Fruit fly (Drosophila melanogaster) whole organism, embryonic: ENCODE data around the gene CG5290.

Experiments used
- Bteb2 ChIP-seq: fragments of 200-800 bp; sonication (Bioruptor generic); optimal IDR thresholded peaks from 2 replicates; lab custom pipeline; 2016; ENCODE audit warnings: missing biosample characterization, missing genetic modification characterization
- CG11696 ChIP-seq: fragments of 200-800 bp; sonication (Bioruptor generic); IDR thresholded peaks from 2 replicates; pipeline ENCODE4 v1.3.6; 2022; ENCODE audit warnings: missing biosample characterization, missing genetic modification characterization
- CG12071 ChIP-seq: fragments of 200-800 bp; sonication (Bioruptor generic); optimal IDR thresholded peaks from 3 replicates; lab custom pipeline; 2018; ENCODE audit warnings: missing biosample characterization, mild to moderate bottlenecking, missing genetic modification characterization
- CG12104 ChIP-seq: fragments of 200-800 bp; sonication (Bioruptor generic); optimal IDR thresholded peaks from 3 replicates; lab custom pipeline; 2016; ENCODE audit warnings: missing biosample characterization, missing genetic modification characterization
- CG12155 ChIP-seq: fragments of 200-800 bp; sonication (Bioruptor generic); optimal IDR thresholded peaks from 3 replicates; lab custom pipeline; 2016; ENCODE audit warnings: missing biosample characterization, missing genetic modification characterization
- CG12769 ChIP-seq: fragments of 200-800 bp; sonication (Bioruptor generic); optimal IDR thresholded peaks from 2 replicates; lab custom pipeline; 2019; ENCODE audit warnings: missing biosample characterization, mild to moderate bottlenecking, missing genetic modification characterization, moderate library complexity
- CG1603 ChIP-seq: fragments of 200-800 bp; sonication (Bioruptor generic); optimal IDR thresholded peaks from 2 replicates; lab custom pipeline; 2019; ENCODE audit warnings: missing biosample characterization, mild to moderate bottlenecking, missing genetic modification characterization, moderate library complexity
- CG16813 ChIP-seq: fragments of 200-800 bp; sonication (Bioruptor generic); IDR thresholded peaks from 3 replicates; pipeline ENCODE4 v1.3.6; 2022; ENCODE audit warnings: missing biosample characterization, missing genetic modification characterization; ENCODE audit not compliant: partially characterized antibody
- CG17568 ChIP-seq: fragments of 200-800 bp; sonication (Bioruptor generic); optimal IDR thresholded peaks from 2 replicates; lab custom pipeline; 2018; ENCODE audit warnings: missing biosample characterization, mild to moderate bottlenecking, missing genetic modification characterization, moderate library complexity
- CG17829 ChIP-seq: fragments of 200-800 bp; optimal IDR thresholded peaks from 2 replicates; lab custom pipeline; 2019; ENCODE audit warnings: missing biosample characterization, mild to moderate bottlenecking, missing genetic modification characterization, moderate library complexity
- CG17912 ChIP-seq: fragments of 200-800 bp; sonication (Bioruptor generic); optimal IDR thresholded peaks from 2 replicates; lab custom pipeline; 2018; ENCODE audit warnings: missing biosample characterization, mild to moderate bottlenecking, missing genetic modification characterization
- CG30403 ChIP-seq: fragments of 200-800 bp; sonication (Bioruptor generic); optimal IDR thresholded peaks from 3 replicates; lab custom pipeline; 2016; ENCODE audit warnings: missing biosample characterization, missing genetic modification characterization
- CG33557 ChIP-seq: fragments of 200-800 bp; sonication (Bioruptor generic); optimal IDR thresholded peaks from 2 replicates; lab custom pipeline; 2019; ENCODE audit warnings: missing biosample characterization, mild to moderate bottlenecking, missing genetic modification characterization, moderate library complexity
- CG5180 ChIP-seq: fragments of 200-800 bp; sonication (Bioruptor generic); optimal IDR thresholded peaks from 3 replicates; lab custom pipeline; 2017; ENCODE audit warnings: missing biosample characterization, missing genetic modification characterization, mild to moderate bottlenecking, moderate library complexity, missing genetic modification reagents
- CG7745 ChIP-seq: fragments of 200-800 bp; sonication (Bioruptor generic); optimal IDR thresholded peaks from 2 replicates; lab custom pipeline; 2018; ENCODE audit warnings: missing biosample characterization, mild to moderate bottlenecking, missing genetic modification characterization, moderate library complexity
- CG9215 ChIP-seq: fragments of 200-800 bp; sonication (Bioruptor generic); IDR thresholded peaks from 2 replicates; pipeline ENCODE4 v1.3.6; 2022; ENCODE audit warnings: missing biosample characterization, missing genetic modification characterization
- CG9609 ChIP-seq: fragments of 200-800 bp; sonication (Bioruptor generic); optimal IDR thresholded peaks from 3 replicates; lab custom pipeline; 2016; ENCODE audit warnings: missing biosample characterization, missing genetic modification characterization
- CG9817 ChIP-seq: fragments of 200-800 bp; sonication (Bioruptor generic); optimal IDR thresholded peaks from 2 replicates; lab custom pipeline; 2018; ENCODE audit warnings: missing biosample characterization, mild to moderate bottlenecking, missing genetic modification characterization, moderate library complexity
- CG9876 ChIP-seq: fragments of 200-800 bp; sonication (Bioruptor generic); optimal IDR thresholded peaks from 2 replicates; lab custom pipeline; 2016; ENCODE audit warnings: missing biosample characterization, missing genetic modification characterization
- Camta ChIP-seq: fragments of 200-800 bp; sonication (Bioruptor generic); optimal IDR thresholded peaks from 2 replicates; lab custom pipeline; 2016; ENCODE audit warnings: missing biosample characterization, missing genetic modification characterization
- Dip3 ChIP-seq: fragments of 200-800 bp; sonication (Bioruptor generic); optimal IDR thresholded peaks from 3 replicates; lab custom pipeline; 2016; ENCODE audit warnings: missing biosample characterization, missing genetic modification characterization
- Elba2 ChIP-seq: fragments of 200-800 bp; sonication (Bioruptor generic); optimal IDR thresholded peaks from 3 replicates; lab custom pipeline; 2016; ENCODE audit warnings: missing biosample characterization, missing genetic modification characterization
- GATAe ChIP-seq: fragments of 200-800 bp; sonication (Bioruptor generic); conservative IDR thresholded peaks from 2 replicates; pipeline ENCODE4 v1.3.6; 2022; ENCODE audit warnings: missing biosample characterization, missing genetic modification characterization
- Gsc ChIP-seq: fragments of 200-800 bp; sonication (Bioruptor generic); IDR thresholded peaks from 2 replicates; pipeline ENCODE4 v1.3.6; 2022; ENCODE audit warnings: missing biosample characterization, missing genetic modification characterization
- HLH4C ChIP-seq: fragments of 200-800 bp; sonication (Bioruptor generic); IDR thresholded peaks from 3 replicates; pipeline ENCODE4 v1.3.6; 2022; ENCODE audit warnings: missing biosample characterization, missing genetic modification characterization; ENCODE audit not compliant: partially characterized antibody
- Hmr ChIP-seq: fragments of 200-800 bp; sonication (Bioruptor generic); optimal IDR thresholded peaks from 3 replicates; lab custom pipeline; 2017; ENCODE audit warnings: mild to moderate bottlenecking, missing biosample characterization, missing genetic modification reagents, missing genetic modification characterization
- Jarid2 ChIP-seq: fragments of 200-800 bp; sonication (Bioruptor generic); optimal IDR thresholded peaks from 3 replicates; lab custom pipeline; 2017; ENCODE audit warnings: mild to moderate bottlenecking, missing biosample characterization, missing genetic modification reagents, missing genetic modification characterization
- Six4 ChIP-seq: fragments of 200-800 bp; sonication (Bioruptor generic); optimal IDR thresholded peaks from 2 replicates; lab custom pipeline; 2016; ENCODE audit warnings: missing biosample characterization, missing genetic modification characterization
- Tbp ChIP-seq: fragments of >200 bp; optimal IDR thresholded peaks from 2 replicates; lab custom pipeline; 2018; ENCODE audit warnings: missing biosample characterization, missing genetic modification characterization
- Trl ChIP-seq, 3 experiments: fragments of >200 bp in 2 of 3; fragments of 200-800 bp in 1 of 3; sonication (Bioruptor generic) in 1 of 3; optimal IDR thresholded peaks; 2 replicates in 1 of 3; 3 replicates in 2 of 3; lab custom pipeline; 2016 to 2017; ENCODE audit warnings: missing biosample characterization in 1 of 3, missing genetic modification characterization in 1 of 3
- bcd ChIP-seq: fragments of 200-800 bp; sonication (Bioruptor generic); optimal IDR thresholded peaks from 2 replicates; lab custom pipeline; 2017; ENCODE audit warnings: missing biosample characterization, mild to moderate bottlenecking, missing genetic modification characterization
- br ChIP-seq: fragments of >200 bp; optimal IDR thresholded peaks from 2 replicates; lab custom pipeline; 2017
- bsh ChIP-seq, 2 experiments: fragments of 200-800 bp; sonication (Bioruptor generic); optimal IDR thresholded peaks; 2 replicates each; lab custom pipeline; 2017 to 2018; ENCODE audit warnings: mild to moderate bottlenecking in 2 of 2, missing biosample characterization in 2 of 2, missing genetic modification characterization in 2 of 2, moderate library complexity in 1 of 2
- cato ChIP-seq: fragments of 200-800 bp; sonication (Bioruptor generic); optimal IDR thresholded peaks from 2 replicates; lab custom pipeline; 2016; ENCODE audit warnings: missing biosample characterization, missing genetic modification characterization, borderline replicate concordance
- caup ChIP-seq: fragments of 200-800 bp; sonication (Bioruptor generic); optimal IDR thresholded peaks from 3 replicates; lab custom pipeline; 2017; ENCODE audit warnings: missing biosample characterization, mild to moderate bottlenecking, missing genetic modification characterization, moderate library complexity; ENCODE audit not compliant: severe bottlenecking
- dysf ChIP-seq: fragments of 200-800 bp; sonication (Bioruptor generic); IDR thresholded peaks from 3 replicates; pipeline ENCODE4 v1.3.6; 2022; ENCODE audit warnings: missing biosample characterization, missing genetic modification characterization
- h ChIP-seq: fragments of >200 bp; optimal IDR thresholded peaks from 2 replicates; lab custom pipeline; 2017
- knrl ChIP-seq: fragments of 200-800 bp; sonication (Bioruptor generic); IDR thresholded peaks from 3 replicates; pipeline ENCODE4 v1.3.6; 2022; ENCODE audit warnings: missing biosample characterization, missing genetic modification characterization; ENCODE audit not compliant: partially characterized antibody
- mld ChIP-seq: fragments of 200-800 bp; sonication (Bioruptor generic); IDR thresholded peaks from 3 replicates; pipeline ENCODE4 v1.3.6; 2022; ENCODE audit warnings: missing biosample characterization, missing genetic modification characterization; ENCODE audit not compliant: partially characterized antibody
- nerfin-2 ChIP-seq: fragments of 200-800 bp; sonication (Bioruptor generic); IDR thresholded peaks from 2 replicates; pipeline ENCODE4 v1.3.6; 2022; ENCODE audit warnings: missing biosample characterization, missing genetic modification characterization; ENCODE audit not compliant: partially characterized antibody
- odd ChIP-seq: fragments of 200-800 bp; sonication (Bioruptor generic); optimal IDR thresholded peaks from 2 replicates; lab custom pipeline; 2017; ENCODE audit warnings: missing biosample characterization, mild to moderate bottlenecking, missing genetic modification characterization
- org-1 ChIP-seq: fragments of 200-800 bp; sonication (Bioruptor generic); optimal IDR thresholded peaks from 2 replicates; lab custom pipeline; 2017; ENCODE audit warnings: missing biosample characterization, missing genetic modification characterization
- otp ChIP-seq: fragments of 200-800 bp; sonication (Bioruptor generic); IDR thresholded peaks from 3 replicates; pipeline ENCODE4, ENCODE4 v1.3.6; 2022; ENCODE audit warnings: missing biosample characterization, missing genetic modification characterization
- repo ChIP-seq: fragments of 200-800 bp; sonication (Bioruptor generic); optimal IDR thresholded peaks from 2 replicates; lab custom pipeline; 2016; ENCODE audit warnings: missing biosample characterization, missing genetic modification characterization
- scrt ChIP-seq: fragments of 200-800 bp; sonication (Bioruptor generic); optimal IDR thresholded peaks from 2 replicates; lab custom pipeline; 2018; ENCODE audit warnings: missing biosample characterization, mild to moderate bottlenecking, missing genetic modification characterization, moderate library complexity
- slou ChIP-seq: fragments of 200-800 bp; sonication (Bioruptor generic); optimal IDR thresholded peaks from 3 replicates; lab custom pipeline; 2016; ENCODE audit warnings: missing biosample characterization, missing genetic modification characterization
- sna ChIP-seq: fragments of 200-800 bp; sonication (Bioruptor generic); IDR thresholded peaks from 2 replicates; pipeline ENCODE4 v1.3.6; 2022; ENCODE audit warnings: missing biosample characterization, missing genetic modification characterization; ENCODE audit not compliant: partially characterized antibody
- tap ChIP-seq: fragments of 200-800 bp; optimal IDR thresholded peaks from 3 replicates; lab custom pipeline; 2019; ENCODE audit warnings: missing biosample characterization, mild to moderate bottlenecking, missing genetic modification characterization, moderate library complexity
- tx ChIP-seq: fragments of 200-800 bp; sonication (Bioruptor generic); optimal IDR thresholded peaks from 2 replicates; lab custom pipeline; 2016; ENCODE audit warnings: missing biosample characterization, missing genetic modification characterization
- usp ChIP-seq: fragments of >200 bp; optimal IDR thresholded peaks from 2 replicates; lab custom pipeline; 2017; ENCODE audit warnings: missing biosample characterization, missing genetic modification characterization
- wdn ChIP-seq: fragments of 200-800 bp; sonication (Bioruptor generic); IDR thresholded peaks from 2 replicates; pipeline ENCODE4 v1.3.6; 2022; ENCODE audit warnings: missing biosample characterization, missing genetic modification characterization

CG5290 gene

dm6 chr3L:17912448-17912847, at the start of gene CG5290 (continued):
- peak; percentile 31 for TF ChIP-seq Dip3 (GFP tag; lab: Kevin White, UChicago)
- no peak for TF ChIP-seq CG17912 (GFP tag; lab: Kevin White, UChicago)
- TF ChIP-seq CG33557 (GFP tag; lab: Kevin White, UChicago): no peak
- TF ChIP-seq Elba2 (GFP tag; lab: Kevin White, UChicago): no peak
- no peak for TF ChIP-seq bsh (GFP tag; optimal IDR thresholded peaks at IDR 0.05; lab: Kevin White, UChicago)
- TF ChIP-seq CG5180: no peak
- TF ChIP-seq Hmr: no peak
- no peak for TF ChIP-seq CG7745
- peak; percentile 58; the same call in 2 of the 3 replicates for TF ChIP-seq knrl (GFP tag; lab: Robert Waterston, UW)
- TF ChIP-seq GATAe (GFP tag; lab: Robert Waterston, UW): no peak
- TF ChIP-seq CG17568 (GFP tag; lab: Kevin White, UChicago): no peak
- no peak for TF ChIP-seq mld
- no peak for TF ChIP-seq dysf
- TF ChIP-seq br (lab: Kevin White, UChicago): no peak
- TF ChIP-seq tx (GFP tag; lab: Kevin White, UChicago): peak; percentile 30
- TF ChIP-seq caup (GFP tag; lab: Kevin White, UChicago): no peak
- no peak for TF ChIP-seq Trl (optimal IDR thresholded peaks at IDR 0.05; lab: Kevin White, UChicago)
- peak; percentile 65 for TF ChIP-seq Trl (GFP tag; optimal IDR thresholded peaks at IDR 0.05; lab: Kevin White, UChicago)
- TF ChIP-seq Tbp (GFP tag; lab: Kevin White, UChicago): no peak
- no peak for TF ChIP-seq CG12769
- TF ChIP-seq Bteb2 (GFP tag; lab: Kevin White, UChicago): peak; percentile 39
- TF ChIP-seq CG12155 (GFP tag; lab: Kevin White, UChicago): peak; percentile 52
- TF ChIP-seq wdn: no peak
- TF ChIP-seq CG16813: peak; percentile 66
- no peak for TF ChIP-seq h (lab: Kevin White, UChicago)
- TF ChIP-seq slou (GFP tag; lab: Kevin White, UChicago): no peak
- no peak for TF ChIP-seq CG9876 (GFP tag; lab: Kevin White, UChicago)
- peak; percentile 27 for TF ChIP-seq Camta (GFP tag; lab: Kevin White, UChicago)
- TF ChIP-seq CG9817 (tag; lab: Kevin White, UChicago): peak; percentile 1
- no peak for TF ChIP-seq Six4
- no peak for TF ChIP-seq Gsc (GFP tag; lab: Robert Waterston, UW)
- no peak for TF ChIP-seq CG9215
- TF ChIP-seq odd: no peak
- no peak for TF ChIP-seq nerfin-2 (GFP tag; lab: Robert Waterston, UW)
- peak; percentile 29 for TF ChIP-seq CG1603 (tag; lab: Kevin White, UChicago)
- TF ChIP-seq cato: peak; percentile 11
- no peak for TF ChIP-seq Jarid2 (GFP tag; lab: Kevin White, UChicago)
- no peak for TF ChIP-seq tap (tag; lab: Kevin White, UChicago)
- TF ChIP-seq org-1 (GFP tag; lab: Kevin White, UChicago): no peak
- TF ChIP-seq repo (GFP tag; lab: Kevin White, UChicago): no peak
- no peak for TF ChIP-seq bcd (GFP tag; lab: Kevin White, UChicago)
- no peak for TF ChIP-seq usp (GFP tag; lab: Kevin White, UChicago)
- peak; percentile 54 for TF ChIP-seq CG30403 (GFP tag; lab: Kevin White, UChicago)
- peak; percentile 1 for TF ChIP-seq CG9609 (GFP tag; lab: Kevin White, UChicago)
- TF ChIP-seq CG17829 (tag; lab: Kevin White, UChicago): no peak
- no peak for TF ChIP-seq scrt (GFP tag; lab: Kevin White, UChicago)
- no peak for TF ChIP-seq CG12071 (GFP tag; lab: Kevin White, UChicago)
- no peak for TF ChIP-seq otp (GFP tag; lab: Robert Waterston, UW)
- TF ChIP-seq CG11696 (GFP tag; lab: Robert Waterston, UW): no peak
- no peak for TF ChIP-seq CG12104
- peak; percentile 58; the same call in 1 of the 2 replicates for TF ChIP-seq sna (GFP tag; lab: Robert Waterston, UW)
- no peak for TF ChIP-seq HLH4C (GFP tag; lab: Robert Waterston, UW)
